Worm (Caenorhabditis elegans) whole organism, L1 larva: ENCODE measurements around the gene C50F4.9.

Source experiments
- C16A3.4 ChIP-seq: fragments of 150-350 bp; optimal IDR thresholded peaks from 2 replicates; lab custom pipeline; 2014; ENCODE audit warnings: missing biosample characterization, missing genetic modification characterization
- Y116A8C.19 ChIP-seq: sonication (generic microtip); optimal IDR thresholded peaks from 2 replicates; lab custom pipeline; 2016; ENCODE audit warnings: missing compliant biosample characterization, missing genetic modification characterization, borderline replicate concordance
- aha-1 ChIP-seq: fragments of 150-350 bp; optimal IDR thresholded peaks from 2 replicates; lab custom pipeline; 2014; ENCODE audit warnings: missing biosample characterization, missing genetic modification characterization
- alr-1 ChIP-seq: fragments of 200-800 bp; sonication (Bioruptor generic); optimal IDR thresholded peaks from 2 replicates; lab custom pipeline; 2018; ENCODE audit warnings: borderline replicate concordance, mild to moderate bottlenecking, missing genetic modification characterization, missing compliant biosample characterization
- blmp-1 ChIP-seq: fragments of 150-350 bp; optimal IDR thresholded peaks from 2 replicates; lab custom pipeline; 2014; ENCODE audit warnings: missing biosample characterization, missing genetic modification characterization
- ceh-63 ChIP-seq: fragments of 200-800 bp; sonication (Bioruptor generic); optimal IDR thresholded peaks from 2 replicates; lab custom pipeline; 2018; ENCODE audit warnings: mild to moderate bottlenecking, missing genetic modification characterization, missing compliant biosample characterization
- ceh-8 ChIP-seq: fragments of 200-800 bp; sonication (Bioruptor generic); optimal IDR thresholded peaks from 2 replicates; lab custom pipeline; 2018; ENCODE audit warnings: mild to moderate bottlenecking, missing genetic modification characterization, moderate library complexity, missing compliant biosample characterization
- ceh-90 ChIP-seq: sonication (generic microtip); optimal IDR thresholded peaks from 2 replicates; lab custom pipeline; 2016; ENCODE audit warnings: missing genetic modification characterization, missing compliant biosample characterization
- ces-1 ChIP-seq: fragments of 150-350 bp; optimal IDR thresholded peaks from 2 replicates; lab custom pipeline; 2014; ENCODE audit warnings: missing biosample characterization, missing genetic modification reagents, missing genetic modification characterization
- dpl-1 ChIP-seq, 3 experiments: fragments of 150-350 bp in 2 of 3; sonication (generic microtip) in 1 of 3; optimal IDR thresholded peaks; 2 replicates each; lab custom pipeline; 2014 to 2017; ENCODE audit warnings: missing biosample characterization in 3 of 3, missing genetic modification characterization in 3 of 3, missing genetic modification reagents in 3 of 3
- efl-3 ChIP-seq: fragments of 200-800 bp; sonication (Bioruptor generic); optimal IDR thresholded peaks from 2 replicates; lab custom pipeline; 2018; ENCODE audit warnings: mild to moderate bottlenecking, missing genetic modification characterization, missing compliant biosample characterization
- elt-3 ChIP-seq, 6 experiments: fragments of 150-350 bp in 1 of 6; sonication (generic microtip); optimal IDR thresholded peaks; 2 replicates each; lab custom pipeline; 2017 to 2018; ENCODE audit warnings: missing biosample characterization in 6 of 6, missing genetic modification characterization in 6 of 6, inconsistent platforms in 1 of 6
- ets-5 ChIP-seq: fragments of 200-800 bp; sonication (Bioruptor generic); IDR thresholded peaks from 2 replicates; pipeline ENCODE4 v1.3.6; 2022; ENCODE audit warnings: missing genetic modification characterization, missing compliant biosample characterization
- fos-1 ChIP-seq: fragments of 150-350 bp; optimal IDR thresholded peaks from 2 replicates; lab custom pipeline; 2014; ENCODE audit warnings: missing biosample characterization, missing genetic modification characterization
- hlh-17 ChIP-seq: fragments of 200-800 bp; sonication (Bioruptor generic); optimal IDR thresholded peaks from 2 replicates; lab custom pipeline; 2018; ENCODE audit warnings: missing genetic modification characterization, mild to moderate bottlenecking, missing compliant biosample characterization, moderate library complexity, borderline replicate concordance
- isw-1 ChIP-seq: fragments of 200-800 bp; sonication (Bioruptor generic); IDR thresholded peaks from 2 replicates; pipeline ENCODE4 v1.3.6; 2022; ENCODE audit warnings: missing genetic modification characterization, missing compliant biosample characterization
- lin-15B ChIP-seq: fragments of 150-350 bp; sonication (generic microtip); optimal IDR thresholded peaks from 3 replicates; lab custom pipeline; 2014; ENCODE audit warnings: missing biosample characterization, missing genetic modification characterization
- lin-35 ChIP-seq, 2 experiments: fragments of 150-350 bp; optimal IDR thresholded peaks; 2 replicates each; lab custom pipeline; 2014; ENCODE audit warnings: missing biosample characterization in 2 of 2, missing genetic modification characterization in 2 of 2, missing genetic modification reagents in 2 of 2
- lin-39 ChIP-seq: fragments of 150-350 bp; optimal IDR thresholded peaks from 2 replicates; lab custom pipeline; 2014; ENCODE audit warnings: missing biosample characterization, missing genetic modification reagents, missing genetic modification characterization
- lir-3 ChIP-seq: sonication (generic microtip); optimal IDR thresholded peaks from 2 replicates; lab custom pipeline; 2016; ENCODE audit warnings: mild to moderate bottlenecking, missing genetic modification characterization, moderate library complexity, missing compliant biosample characterization; ENCODE audit not compliant: poor library complexity
- lsy-2 ChIP-seq, 2 experiments: fragments of 150-350 bp; optimal IDR thresholded peaks; 2 replicates each; lab custom pipeline; 2014; ENCODE audit warnings: missing biosample characterization in 2 of 2, missing genetic modification characterization in 2 of 2
- mab-9 ChIP-seq: fragments of 200-800 bp; sonication (Bioruptor generic); IDR thresholded peaks from 2 replicates; pipeline ENCODE4 v1.3.6; 2022; ENCODE audit warnings: missing genetic modification reagents, missing genetic modification characterization, missing compliant biosample characterization
- mep-1 ChIP-seq: fragments of 150-350 bp; optimal IDR thresholded peaks from 2 replicates; lab custom pipeline; 2014; ENCODE audit warnings: missing biosample characterization, missing genetic modification characterization
- nhr-11 ChIP-seq: fragments of 150-350 bp; optimal IDR thresholded peaks from 2 replicates; lab custom pipeline; 2014; ENCODE audit warnings: missing biosample characterization, missing genetic modification characterization
- nhr-12 ChIP-seq: sonication (generic microtip); optimal IDR thresholded peaks from 2 replicates; lab custom pipeline; 2017; ENCODE audit warnings: missing biosample characterization, missing genetic modification characterization
- nhr-237 ChIP-seq: fragments of 150-350 bp; optimal IDR thresholded peaks from 2 replicates; lab custom pipeline; 2014; ENCODE audit warnings: missing biosample characterization, missing genetic modification characterization
- nhr-28 ChIP-seq: fragments of 150-350 bp; optimal IDR thresholded peaks from 2 replicates; lab custom pipeline; 2014; ENCODE audit warnings: missing biosample characterization, missing genetic modification characterization
- nhr-76 ChIP-seq: sonication (generic microtip); optimal IDR thresholded peaks from 2 replicates; lab custom pipeline; 2017; ENCODE audit warnings: missing biosample characterization, missing genetic modification characterization
- nhr-84 ChIP-seq: sonication (generic microtip); optimal IDR thresholded peaks from 2 replicates; lab custom pipeline; 2017; ENCODE audit warnings: missing biosample characterization, missing genetic modification characterization
- nhr-85 ChIP-seq: sonication (generic microtip); peaks from one replicate; lab custom pipeline; 2016; ENCODE audit warnings: missing genetic modification characterization, inconsistent platforms, missing compliant biosample characterization
- pag-3 ChIP-seq: sonication (generic microtip); optimal IDR thresholded peaks from 2 replicates; lab custom pipeline; 2017; ENCODE audit warnings: missing genetic modification characterization, mild to moderate bottlenecking, missing compliant biosample characterization, antibody characterized with exemption, borderline replicate concordance; ENCODE audit not compliant: insufficient read depth
- pax-3 ChIP-seq: fragments of 200-800 bp; sonication (Bioruptor generic); optimal IDR thresholded peaks from 2 replicates; lab custom pipeline; 2018; ENCODE audit warnings: mild to moderate bottlenecking, missing genetic modification characterization, moderate library complexity, missing compliant biosample characterization
- skn-1 ChIP-seq: fragments of 150-350 bp; optimal IDR thresholded peaks from 2 replicates; lab custom pipeline; 2014; ENCODE audit warnings: missing biosample characterization, missing genetic modification characterization
- snpc-4 ChIP-seq: fragments of 150-350 bp; optimal IDR thresholded peaks from 2 replicates; lab custom pipeline; 2014; ENCODE audit warnings: missing biosample characterization, missing genetic modification characterization
- sox-4 ChIP-seq: sonication (generic microtip); optimal IDR thresholded peaks from 2 replicates; lab custom pipeline; 2016; ENCODE audit warnings: missing genetic modification characterization, missing compliant biosample characterization
- sptf-1 ChIP-seq: fragments of 150-350 bp; optimal IDR thresholded peaks from 2 replicates; lab custom pipeline; 2014; ENCODE audit warnings: missing biosample characterization, missing genetic modification characterization
- sup-37 ChIP-seq: fragments of 200-800 bp; sonication (Bioruptor generic); optimal IDR thresholded peaks from 2 replicates; lab custom pipeline; 2018; ENCODE audit warnings: mild to moderate bottlenecking, missing genetic modification characterization, missing compliant biosample characterization
- swsn-7 ChIP-seq: sonication (generic microtip); optimal IDR thresholded peaks from 2 replicates; lab custom pipeline; 2016; ENCODE audit warnings: missing genetic modification characterization, missing compliant biosample characterization
- tbx-2 ChIP-seq: sonication (generic microtip); optimal IDR thresholded peaks from 2 replicates; lab custom pipeline; 2016; ENCODE audit warnings: missing genetic modification characterization, missing compliant biosample characterization
- unc-130 ChIP-seq: fragments of 150-350 bp; optimal IDR thresholded peaks from 2 replicates; lab custom pipeline; 2017; ENCODE audit warnings: missing biosample characterization, missing genetic modification characterization, inconsistent platforms
- unc-30 ChIP-seq: sonication (generic microtip); optimal IDR thresholded peaks from 2 replicates; lab custom pipeline; 2017; ENCODE audit warnings: missing biosample characterization, missing genetic modification characterization
- unc-62 ChIP-seq: fragments of 150-350 bp; optimal IDR thresholded peaks from 2 replicates; lab custom pipeline; 2014; ENCODE audit warnings: missing biosample characterization, missing genetic modification reagents, missing genetic modification characterization
- unc-98 ChIP-seq: fragments of 200-800 bp; sonication (Bioruptor generic); IDR thresholded peaks from 2 replicates; pipeline ENCODE4 v1.3.6; 2022; ENCODE audit warnings: missing genetic modification characterization, missing compliant biosample characterization
- vab-15 ChIP-seq: sonication (generic microtip); optimal IDR thresholded peaks from 2 replicates; lab custom pipeline; 2017; ENCODE audit warnings: missing genotype, mild to moderate bottlenecking, missing genetic modification characterization, missing compliant biosample characterization
- ztf-11 ChIP-seq, 2 experiments: sonication (generic microtip); optimal IDR thresholded peaks; 2 replicates each; lab custom pipeline; 2016 to 2017; ENCODE audit warnings: missing genetic modification characterization in 2 of 2, missing biosample characterization in 1 of 2, missing compliant biosample characterization in 1 of 2
- ztf-4 ChIP-seq: fragments of 150-350 bp; optimal IDR thresholded peaks from 2 replicates; lab custom pipeline; 2014; ENCODE audit warnings: missing biosample characterization, missing genetic modification characterization

Gene C50F4.9

DNA sequence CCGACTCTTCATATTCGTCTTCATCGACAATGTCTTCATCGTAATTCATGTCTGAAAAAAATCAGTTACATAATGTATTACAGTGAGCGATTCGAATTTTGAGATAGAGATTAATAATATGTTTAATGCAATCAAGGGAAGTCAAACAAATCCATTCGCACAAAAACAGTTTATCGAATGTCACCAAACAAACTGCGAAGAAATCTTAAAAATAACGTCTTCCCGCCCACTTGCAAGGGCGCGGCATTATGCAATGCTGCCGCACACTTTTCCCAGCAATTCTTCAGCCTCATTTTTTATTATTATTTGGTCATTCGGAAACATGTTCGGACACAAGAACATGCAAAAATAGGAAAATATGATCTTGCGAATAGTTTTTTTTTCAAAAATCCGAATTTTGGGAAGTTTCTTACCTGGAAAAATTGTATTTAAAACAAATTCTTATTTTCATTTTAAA is 20.2 kb upstream of the C50F4.9 start, which contains the start of gene mdf-1 (continued):
- TF ChIP-seq isw-1 (GFP tag; lab: Robert Waterston, UW), result no peak
- no peak for TF ChIP-seq nhr-28 (tag; lab: Kevin White, UChicago)
- TF ChIP-seq sox-4, result no peak
- TF ChIP-seq sptf-1 (tag; lab: Kevin White, UChicago), result no peak
- peak; percentile 90 to 96 for TF ChIP-seq lin-35 (GFP tag; optimal IDR thresholded peaks at IDR 0.05; lab: Kevin White, UChicago)
- no peak for TF ChIP-seq ets-5
- no peak for TF ChIP-seq vab-15 (tag; lab: Kevin White, UChicago)
- no peak for TF ChIP-seq nhr-76 (tag; lab: Kevin White, UChicago)
- TF ChIP-seq unc-98 (GFP tag; lab: Robert Waterston, UW), result no peak
- TF ChIP-seq ces-1 (GFP tag; lab: Kevin White, UChicago), result no peak
- TF ChIP-seq pag-3 (tag; lab: Kevin White, UChicago), result no peak
- peak; percentile 60 for TF ChIP-seq tbx-2
- no peak for TF ChIP-seq ceh-63
- TF ChIP-seq alr-1, result no peak
- peak in 1 of 6 experiments; percentile 82 for TF ChIP-seq elt-3 (tag; optimal IDR thresholded peaks at IDR 0.05; lab: Kevin White, UChicago)
- TF ChIP-seq hlh-17 (GFP tag; lab: Kevin White, UChicago), result no peak
- no peak for TF ChIP-seq Y116A8C.19 (tag; lab: Kevin White, UChicago)
- TF ChIP-seq lir-3, result peak; percentile 57
- TF ChIP-seq mab-9, result no peak
- TF ChIP-seq nhr-85 (tag; lab: Kevin White, UChicago), result peak; percentile 48
- peak; percentile 85 for TF ChIP-seq C16A3.4 (tag; lab: Kevin White, UChicago)
- TF ChIP-seq efl-3 (GFP tag; lab: Kevin White, UChicago), result no peak
- peak; percentile 58 for TF ChIP-seq unc-130 (tag; lab: Kevin White, UChicago)
- TF ChIP-seq lin-39, result no peak
- no peak for TF ChIP-seq fos-1 (tag; lab: Kevin White, UChicago)
- no peak for TF ChIP-seq nhr-237 (tag; lab: Kevin White, UChicago)
- TF ChIP-seq sup-37 (GFP tag; lab: Kevin White, UChicago), result no peak
- no peak for TF ChIP-seq aha-1 (tag; lab: Kevin White, UChicago)
- TF ChIP-seq lin-15B (tag; lab: Kevin White, UChicago), result peak; percentile 65
- TF ChIP-seq unc-62 (GFP tag; lab: Kevin White, UChicago), result no peak
- TF ChIP-seq ceh-90 (tag; lab: Kevin White, UChicago), result no peak
- TF ChIP-seq, all 84 proteins: peak for 38

DNA sequence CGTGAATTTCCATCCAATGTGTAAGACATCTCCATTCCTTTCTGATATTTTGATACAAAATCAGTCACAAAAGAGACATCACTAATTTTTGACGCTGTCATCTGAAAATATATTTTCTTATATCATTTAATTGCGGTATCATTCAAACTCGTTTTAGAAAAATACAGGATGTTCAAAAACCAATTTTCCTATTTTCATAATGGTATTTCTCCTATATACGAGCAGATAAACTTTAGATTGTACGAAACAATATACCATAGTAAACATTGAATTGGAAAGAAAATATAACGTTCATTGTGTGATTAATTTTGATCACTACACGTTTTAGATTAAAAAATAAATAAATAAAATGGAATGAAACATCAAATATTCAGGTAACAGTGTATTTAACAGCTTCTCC is 17.5 kb upstream of the C50F4.9 start, which contains the start of gene C50F4.16:
Gene C50F4.16 (minus strand): TSS at position 101 of the 400 bp plus-strand sequence.
- TF ChIP-seq unc-30 (no peak), Y116A8C.19 (tag; lab: Kevin White, UChicago) (no peak), lin-15B (tag; lab: Kevin White, UChicago) (no peak), lin-39 (no peak), unc-98 (GFP tag; lab: Robert Waterston, UW) (no peak), blmp-1 (tag; lab: Kevin White, UChicago) (no peak), nhr-11 (tag; lab: Kevin White, UChicago) (no peak), ets-5 (no peak)

DNA sequence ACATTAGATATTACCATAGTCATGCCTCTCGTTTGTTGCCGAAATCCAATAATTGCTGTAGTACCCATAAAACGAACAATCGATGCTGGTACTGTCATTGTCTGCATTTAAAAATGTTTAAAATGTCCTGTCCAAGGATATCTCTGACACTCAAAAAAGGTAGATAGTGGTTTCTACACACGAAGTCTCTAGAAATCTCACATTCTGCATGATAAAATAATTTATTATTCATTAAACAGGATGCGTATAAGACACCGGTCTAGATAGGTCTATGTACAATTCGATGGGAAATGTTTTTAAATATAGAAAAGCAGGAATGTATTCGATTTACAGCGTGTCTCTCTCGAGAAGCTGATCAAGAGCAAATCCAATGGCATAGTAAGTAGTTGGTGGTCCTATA is 15.6 kb upstream of the C50F4.9 start, which contains the start of gene C50F4.12:
Gene C50F4.12 (minus strand): TSS at position 101 of the 400 bp plus-strand sequence.
- TF ChIP-seq dpl-1 (GFP tag; optimal IDR thresholded peaks at IDR 0.05; lab: Kevin White, UChicago) (no peak), snpc-4 (tag; lab: Kevin White, UChicago) (no peak), alr-1 (no peak)

- TF ChIP-seq mab-9, result 0 out of 2 replicates have a peak, but pooled peaks have one; percentile 49
- peak; percentile 59 for TF ChIP-seq swsn-7 (tag; lab: Kevin White, UChicago)
- TF ChIP-seq C16A3.4 (tag; lab: Kevin White, UChicago), result no peak
- TF ChIP-seq ztf-4 (tag; lab: Kevin White, UChicago), result no peak
- TF ChIP-seq unc-62 (GFP tag; lab: Kevin White, UChicago), result no peak
- peak in 1 of 2 experiments; percentile 67 for TF ChIP-seq ztf-11 (tag; optimal IDR thresholded peaks at IDR 0.05; lab: Kevin White, UChicago)
- TF ChIP-seq nhr-237 (tag; lab: Kevin White, UChicago), result no peak
- TF ChIP-seq nhr-12 (tag; lab: Kevin White, UChicago), result no peak
- TF ChIP-seq mep-1, result peak; percentile 12
- TF ChIP-seq skn-1 (tag; lab: Kevin White, UChicago), result no peak
- no peak for TF ChIP-seq nhr-84 (tag; lab: Kevin White, UChicago)
- TF ChIP-seq ceh-8 (GFP tag; lab: Kevin White, UChicago), result no peak
- peak; percentile 72 for TF ChIP-seq sox-4
- peak; percentile 74 for TF ChIP-seq ceh-90 (tag; lab: Kevin White, UChicago)
- TF ChIP-seq aha-1 (tag; lab: Kevin White, UChicago), result no peak
- TF ChIP-seq lsy-2 (tag; optimal IDR thresholded peaks at IDR 0.05; lab: Kevin White, UChicago), result peak in 1 of 2 experiments; percentile 61
- TF ChIP-seq pax-3 (tag; lab: Kevin White, UChicago), result peak; percentile 32
Observed at ce11 chrV:9536505-9536904, 12.5 kb upstream of the C50F4.9 start, which contains the start of gene C50F4.4. C50F4.4 (plus strand) TSS chrV:9536771.
